ENCODE assay signal across 1 fruit fly cellular context in the genomic region with DNA sequence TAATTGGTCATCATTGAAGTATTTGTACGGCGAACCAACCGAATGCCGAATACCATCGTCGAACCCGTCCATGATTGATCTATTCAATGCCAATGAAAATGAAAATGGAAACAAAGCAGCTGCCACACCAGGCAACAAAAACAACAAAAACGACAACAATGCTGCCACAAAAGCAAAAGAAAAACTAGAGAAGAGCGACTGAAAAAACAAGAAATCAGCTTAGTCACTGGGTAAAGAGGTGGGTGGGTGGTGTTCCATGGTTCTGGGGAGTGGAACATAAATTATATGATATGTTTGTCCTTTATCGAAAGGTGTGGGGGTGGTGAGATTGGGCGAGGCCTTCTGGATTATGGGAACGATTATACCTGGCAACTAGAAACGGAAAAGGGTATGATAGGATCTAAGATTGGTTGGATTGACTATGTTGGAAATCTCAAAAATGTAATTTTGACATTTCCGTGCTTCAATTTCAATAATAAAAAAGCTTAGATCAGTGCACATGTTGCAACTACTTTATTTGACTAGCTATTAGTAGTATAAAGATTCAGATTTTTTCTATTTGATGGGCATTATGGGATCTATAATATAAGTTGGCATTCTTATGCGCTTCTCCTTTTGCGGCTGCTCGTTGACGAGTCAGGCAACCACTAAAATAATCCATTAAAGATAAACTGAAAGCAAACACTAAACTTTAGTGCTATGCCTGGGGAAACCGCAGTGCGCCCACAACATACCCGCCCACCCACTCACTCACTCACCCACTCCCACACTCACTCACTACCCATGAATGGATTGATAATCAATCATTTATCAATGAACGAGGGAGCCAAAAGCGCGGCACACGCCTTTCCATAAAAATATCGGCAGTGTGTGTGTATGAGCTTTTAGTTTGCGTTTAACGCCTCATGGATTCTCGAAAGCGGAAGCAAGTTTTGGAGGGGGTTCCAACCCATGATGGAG.
TF ChIP-seq lines count a peak whose summit lies in the region.

No protein-coding gene starts in this region.

TF ChIP-seq in whole organism, embryonic, 481 proteins besides CTCF, POLR2A, EP300 and RAD21 (continued from another document):
- no peak for TF ChIP-seq CG32767 (GFP tag; IDR thresholded peaks at IDR 0.05; lab: Robert Waterston, UW)
- TF ChIP-seq CG7745 (tag; optimal IDR thresholded peaks at IDR 0.05; lab: Kevin White, UChicago): no peak
- TF ChIP-seq fd64A (GFP tag; optimal IDR thresholded peaks at IDR 0.05; lab: Kevin White, UChicago): no peak
- no peak for TF ChIP-seq Taf1 (GFP tag; IDR thresholded peaks at IDR 0.05; lab: Robert Waterston, UW)
- peak; percentile 23 for TF ChIP-seq Med (GFP tag; lab: Kevin White, UChicago)
- TF ChIP-seq h (optimal IDR thresholded peaks at IDR 0.05; lab: Kevin White, UChicago): no peak
- no peak for TF ChIP-seq psq (GFP tag; optimal IDR thresholded peaks at IDR 0.05; lab: Kevin White, UChicago)
- no peak for TF ChIP-seq CG8359 (GFP tag; optimal IDR thresholded peaks at IDR 0.05; lab: Kevin White, UChicago; ENCODE audit: borderline replicate concordance)
- no peak for TF ChIP-seq CG17802 (tag; optimal IDR thresholded peaks at IDR 0.05; lab: Kevin White, UChicago)
- TF ChIP-seq CG8290 (GFP tag; optimal IDR thresholded peaks at IDR 0.05; lab: Kevin White, UChicago): no peak
- no peak for TF ChIP-seq CG8290 (tag; optimal IDR thresholded peaks at IDR 0.05; lab: Kevin White, UChicago)
- TF ChIP-seq CG9609 (GFP tag; optimal IDR thresholded peaks at IDR 0.05; lab: Kevin White, UChicago): peak; percentile 4
- peak; percentile 10 for TF ChIP-seq CG10979 (tag; optimal IDR thresholded peaks at IDR 0.05; lab: Kevin White, UChicago)
- TF ChIP-seq CG4328 (GFP tag; optimal IDR thresholded peaks at IDR 0.05; lab: Kevin White, UChicago): no peak
- no peak for TF ChIP-seq ara (GFP tag; IDR thresholded peaks at IDR 0.05; lab: Robert Waterston, UW)
- TF ChIP-seq CG10959 (GFP tag; IDR thresholded peaks at IDR 0.05; lab: Robert Waterston, UW): no peak
- TF ChIP-seq CG14441 (GFP tag; IDR thresholded peaks at IDR 0.05; lab: Robert Waterston, UW): no peak
- no peak for TF ChIP-seq lilli (GFP tag; optimal IDR thresholded peaks at IDR 0.05; lab: Kevin White, UChicago)
